Fruit fly (Drosophila melanogaster) whole organism, embryonic: ENCODE data around the gene CG14401.

Source experiments
- Atf-2 ChIP-seq: fragments of 200-800 bp; sonication (Bioruptor generic); optimal IDR thresholded peaks from 2 replicates; lab custom pipeline; 2016; ENCODE audit warnings: missing biosample characterization, missing genetic modification characterization
- Bgb ChIP-seq: fragments of 200-800 bp; sonication (Bioruptor generic); IDR thresholded peaks from 2 replicates; pipeline ENCODE4 v1.3.6; 2022; ENCODE audit warnings: missing biosample characterization, missing genetic modification characterization; ENCODE audit not compliant: partially characterized antibody
- Blimp-1 ChIP-seq: fragments of 200-800 bp; sonication (Bioruptor generic); optimal IDR thresholded peaks from 3 replicates; lab custom pipeline; 2018; ENCODE audit warnings: missing biosample characterization, missing genetic modification characterization, mild to moderate bottlenecking, moderate library complexity, missing genetic modification reagents
- CG10209 ChIP-seq: fragments of 200-800 bp; sonication (Bioruptor generic); optimal IDR thresholded peaks from 3 replicates; lab custom pipeline; 2017; ENCODE audit warnings: missing biosample characterization, mild to moderate bottlenecking, missing genetic modification characterization, missing genetic modification reagents
- CG1024 ChIP-seq: fragments of 200-800 bp; sonication (Bioruptor generic); IDR thresholded peaks from 2 replicates; pipeline ENCODE4 v1.3.6; 2022; ENCODE audit warnings: missing biosample characterization, missing genetic modification characterization
- CG10654 ChIP-seq: fragments of 200-800 bp; sonication (Bioruptor generic); optimal IDR thresholded peaks from 2 replicates; lab custom pipeline; 2016; ENCODE audit warnings: missing biosample characterization, missing genetic modification characterization
- CG11247 ChIP-seq: fragments of 200-800 bp; sonication (Bioruptor generic); IDR thresholded peaks from 2 replicates; pipeline ENCODE4 v1.3.6; 2022; ENCODE audit warnings: missing biosample characterization, missing genetic modification characterization
- CG11695 ChIP-seq: fragments of 200-800 bp; sonication (Bioruptor generic); IDR thresholded peaks from 3 replicates; pipeline ENCODE4 v1.3.6; 2022; ENCODE audit warnings: missing biosample characterization, missing genetic modification characterization
- CG12155 ChIP-seq: fragments of 200-800 bp; sonication (Bioruptor generic); optimal IDR thresholded peaks from 3 replicates; lab custom pipeline; 2016; ENCODE audit warnings: missing biosample characterization, missing genetic modification characterization
- CG12391 ChIP-seq: fragments of 200-800 bp; sonication (Bioruptor generic); optimal IDR thresholded peaks from 3 replicates; lab custom pipeline; 2018; ENCODE audit warnings: missing biosample characterization, mild to moderate bottlenecking, missing genetic modification characterization, moderate library complexity
- CG13123 ChIP-seq: fragments of 200-800 bp; sonication (Bioruptor generic); optimal IDR thresholded peaks from 2 replicates; lab custom pipeline; 2016; ENCODE audit warnings: missing biosample characterization, missing genetic modification characterization
- CG15514 ChIP-seq: fragments of 200-800 bp; sonication (Bioruptor generic); optimal IDR thresholded peaks from 3 replicates; lab custom pipeline; 2017; ENCODE audit warnings: missing biosample characterization, missing genetic modification characterization, mild to moderate bottlenecking, moderate library complexity, missing genetic modification reagents
- CG1647 ChIP-seq: fragments of 200-800 bp; sonication (Bioruptor generic); optimal IDR thresholded peaks from 3 replicates; lab custom pipeline; 2016; ENCODE audit warnings: missing biosample characterization, missing genetic modification characterization
- CG1792 ChIP-seq: fragments of 200-800 bp; sonication (Bioruptor generic); optimal IDR thresholded peaks from 2 replicates; lab custom pipeline; 2016; ENCODE audit warnings: missing biosample characterization, missing genetic modification characterization
- CG2116 ChIP-seq: fragments of 200-800 bp; sonication (Bioruptor generic); optimal IDR thresholded peaks from 3 replicates; lab custom pipeline; 2018; ENCODE audit warnings: missing biosample characterization, mild to moderate bottlenecking, missing genetic modification characterization
- CG30403 ChIP-seq: fragments of 200-800 bp; sonication (Bioruptor generic); optimal IDR thresholded peaks from 3 replicates; lab custom pipeline; 2016; ENCODE audit warnings: missing biosample characterization, missing genetic modification characterization
- CG31365 ChIP-seq: fragments of 200-800 bp; sonication (Bioruptor generic); optimal IDR thresholded peaks from 2 replicates; lab custom pipeline; 2018; ENCODE audit warnings: missing biosample characterization, mild to moderate bottlenecking, missing genetic modification characterization
- CG42726 ChIP-seq: fragments of 200-800 bp; sonication (Bioruptor generic); IDR thresholded peaks from 2 replicates; pipeline ENCODE4 v1.3.6; 2022; ENCODE audit warnings: missing biosample characterization, missing genetic modification characterization; ENCODE audit not compliant: partially characterized antibody
- CG4617 ChIP-seq: fragments of 200-800 bp; sonication (Bioruptor generic); optimal IDR thresholded peaks from 3 replicates; lab custom pipeline; 2016; ENCODE audit warnings: missing biosample characterization, missing genetic modification characterization, borderline replicate concordance
- CG6791 ChIP-seq: fragments of 200-800 bp; sonication (Bioruptor generic); IDR thresholded peaks from 3 replicates; pipeline ENCODE4 v1.3.6; 2022; ENCODE audit warnings: missing biosample characterization, missing genetic modification characterization; ENCODE audit not compliant: partially characterized antibody
- CG9797 ChIP-seq: fragments of 200-800 bp; sonication (Bioruptor generic); optimal IDR thresholded peaks from 3 replicates; lab custom pipeline; 2018; ENCODE audit warnings: missing biosample characterization, mild to moderate bottlenecking, missing genetic modification characterization
- CoRest ChIP-seq: fragments of 200-800 bp; sonication (Bioruptor generic); optimal IDR thresholded peaks from 3 replicates; lab custom pipeline; 2018; ENCODE audit warnings: missing biosample characterization, mild to moderate bottlenecking, missing genetic modification characterization, moderate library complexity
- Elba2 ChIP-seq: fragments of 200-800 bp; sonication (Bioruptor generic); optimal IDR thresholded peaks from 3 replicates; lab custom pipeline; 2016; ENCODE audit warnings: missing biosample characterization, missing genetic modification characterization
- GATAe ChIP-seq: fragments of 200-800 bp; sonication (Bioruptor generic); conservative IDR thresholded peaks from 2 replicates; pipeline ENCODE4 v1.3.6; 2022; ENCODE audit warnings: missing biosample characterization, missing genetic modification characterization
- Gsc ChIP-seq: fragments of 200-800 bp; sonication (Bioruptor generic); IDR thresholded peaks from 2 replicates; pipeline ENCODE4 v1.3.6; 2022; ENCODE audit warnings: missing biosample characterization, missing genetic modification characterization
- H15 ChIP-seq: fragments of 200-800 bp; sonication (Bioruptor generic); IDR thresholded peaks from 3 replicates; pipeline ENCODE4 v1.3.6; 2022; ENCODE audit warnings: missing biosample characterization, missing genetic modification characterization
- MTF-1 ChIP-seq: fragments of 200-800 bp; sonication (Bioruptor generic); optimal IDR thresholded peaks from 2 replicates; lab custom pipeline; 2018; ENCODE audit warnings: missing biosample characterization, mild to moderate bottlenecking, missing genetic modification characterization, borderline replicate concordance
- Neu2 ChIP-seq: fragments of 200-800 bp; sonication (Bioruptor generic); optimal IDR thresholded peaks from 3 replicates; lab custom pipeline; 2016; ENCODE audit warnings: missing biosample characterization, missing genetic modification characterization, borderline replicate concordance
- Nf-YC ChIP-seq: fragments of 200-800 bp; optimal IDR thresholded peaks from 3 replicates; lab custom pipeline; 2019; ENCODE audit warnings: missing biosample characterization, mild to moderate bottlenecking, missing genetic modification characterization, moderate library complexity
- Rx ChIP-seq: fragments of 200-800 bp; sonication (Bioruptor generic); IDR thresholded peaks from 2 replicates; pipeline ENCODE4 v1.3.6; 2022; ENCODE audit warnings: missing biosample characterization, missing genetic modification characterization
- Six4 ChIP-seq: fragments of 200-800 bp; sonication (Bioruptor generic); optimal IDR thresholded peaks from 2 replicates; lab custom pipeline; 2016; ENCODE audit warnings: missing biosample characterization, missing genetic modification characterization
- dimm ChIP-seq: fragments of 200-800 bp; sonication (Bioruptor generic); IDR thresholded peaks from 2 replicates; pipeline ENCODE4 v1.3.6; 2022; ENCODE audit warnings: missing biosample characterization, missing genetic modification characterization
- dysf ChIP-seq: fragments of 200-800 bp; sonication (Bioruptor generic); IDR thresholded peaks from 3 replicates; pipeline ENCODE4 v1.3.6; 2022; ENCODE audit warnings: missing biosample characterization, missing genetic modification characterization
- eyg ChIP-seq: fragments of 200-800 bp; sonication (Bioruptor generic); optimal IDR thresholded peaks from 3 replicates; lab custom pipeline; 2016; ENCODE audit warnings: missing biosample characterization, missing genetic modification characterization
- jumu ChIP-seq: fragments of 200-800 bp; sonication (Bioruptor generic); optimal IDR thresholded peaks from 3 replicates; lab custom pipeline; 2016; ENCODE audit warnings: missing biosample characterization, missing genetic modification characterization
- kni ChIP-seq: fragments of 200-800 bp; sonication (Bioruptor generic); optimal IDR thresholded peaks from 3 replicates; lab custom pipeline; 2017; ENCODE audit warnings: mild to moderate bottlenecking, missing biosample characterization, missing genetic modification reagents, missing genetic modification characterization
- lbe ChIP-seq: fragments of 200-800 bp; sonication (Bioruptor generic); optimal IDR thresholded peaks from 2 replicates; lab custom pipeline; 2016; ENCODE audit warnings: missing biosample characterization, mild to moderate bottlenecking, missing genetic modification characterization
- mld ChIP-seq: fragments of 200-800 bp; sonication (Bioruptor generic); IDR thresholded peaks from 3 replicates; pipeline ENCODE4 v1.3.6; 2022; ENCODE audit warnings: missing biosample characterization, missing genetic modification characterization; ENCODE audit not compliant: partially characterized antibody
- pfk ChIP-seq: fragments of 200-800 bp; sonication (Bioruptor generic); optimal IDR thresholded peaks from 2 replicates; lab custom pipeline; 2018; ENCODE audit warnings: missing biosample characterization, mild to moderate bottlenecking, missing genetic modification characterization, moderate library complexity
- rib ChIP-seq: fragments of 200-800 bp; sonication (Bioruptor generic); IDR thresholded peaks from 2 replicates; pipeline ENCODE4 v1.3.6; 2022; ENCODE audit warnings: missing biosample characterization, missing genetic modification characterization
- run ChIP-seq: fragments of 200-800 bp; sonication (Bioruptor generic); optimal IDR thresholded peaks from 3 replicates; lab custom pipeline; 2018; ENCODE audit warnings: missing biosample characterization, mild to moderate bottlenecking, missing genetic modification characterization
- sens ChIP-seq: fragments of 200-800 bp; sonication (Bioruptor generic); peaks from one replicate; lab custom pipeline; 2016; ENCODE audit warnings: missing biosample characterization, missing genetic modification characterization
- slbo ChIP-seq: fragments of 200-800 bp; sonication (Bioruptor generic); IDR thresholded peaks from 2 replicates; pipeline ENCODE4 v1.3.6; 2022; ENCODE audit warnings: missing biosample characterization, missing genetic modification characterization
- so ChIP-seq: fragments of 200-800 bp; sonication (Bioruptor generic); IDR thresholded peaks from 3 replicates; pipeline ENCODE4 v1.3.6; 2022; ENCODE audit warnings: missing biosample characterization, missing genetic modification characterization
- tna ChIP-seq: fragments of 200-800 bp; sonication (Bioruptor generic); IDR thresholded peaks from 2 replicates; pipeline ENCODE4 v1.3.6; 2022; ENCODE audit warnings: missing biosample characterization, missing genetic modification characterization; ENCODE audit not compliant: partially characterized antibody
- trem ChIP-seq: fragments of 200-800 bp; optimal IDR thresholded peaks from 3 replicates; lab custom pipeline; 2019; ENCODE audit warnings: missing biosample characterization, mild to moderate bottlenecking, missing genetic modification characterization, moderate library complexity
- trh ChIP-seq: fragments of 200-800 bp; sonication (Bioruptor generic); optimal IDR thresholded peaks from 2 replicates; lab custom pipeline; 2016; ENCODE audit warnings: missing biosample characterization, missing genetic modification characterization
- vnd ChIP-seq: fragments of 200-800 bp; sonication (Bioruptor generic); IDR thresholded peaks from 3 replicates; pipeline ENCODE4 v1.3.6; 2022; ENCODE audit warnings: missing biosample characterization, missing genetic modification characterization; ENCODE audit not compliant: partially characterized antibody
- vvl ChIP-seq: fragments of 200-800 bp; sonication (Bioruptor generic); IDR thresholded peaks from 2 replicates; pipeline ENCODE4 v1.3.6; 2022; ENCODE audit warnings: missing biosample characterization, missing genetic modification characterization
- yki ChIP-seq: fragments of >200 bp; optimal IDR thresholded peaks from 3 replicates; lab custom pipeline; 2018
- zfh2 ChIP-seq: fragments of 200-800 bp; sonication (Bioruptor generic); optimal IDR thresholded peaks from 2 replicates; lab custom pipeline; 2016; ENCODE audit warnings: missing biosample characterization, missing genetic modification characterization

Gene CG14401

DNA sequence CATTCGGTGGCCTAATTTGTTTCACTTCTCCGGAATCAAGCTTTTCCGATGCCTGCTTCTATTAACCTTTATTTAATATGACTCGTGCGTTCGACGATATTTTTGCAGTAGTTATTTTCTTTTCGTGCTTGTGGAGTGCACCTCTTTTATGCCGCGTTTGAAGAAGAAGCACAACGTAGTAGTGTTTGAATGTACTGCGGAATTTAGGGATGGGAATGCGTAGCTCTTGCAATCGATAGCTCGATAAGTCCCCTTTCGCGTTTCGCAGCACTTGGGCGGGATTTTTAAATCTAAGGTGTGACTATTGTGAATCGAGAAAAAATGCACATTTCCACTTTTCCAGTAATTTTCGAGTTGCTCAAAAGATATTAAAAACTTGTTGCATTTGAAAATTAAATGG lies 49.1 kb downstream of the CG14401 start, which contains the start of the genes CG43739 and sky (continued):
- TF ChIP-seq H15 (GFP tag; lab: Robert Waterston, UW) (peak; percentile 23; the same call in 1 of the 3 replicates), CG2116 (GFP tag; lab: Kevin White, UChicago) (peak; percentile 80), CG1024 (GFP tag; lab: Robert Waterston, UW) (no peak), yki (no peak), mld (GFP tag; lab: Robert Waterston, UW) (peak; percentile 84; the same call in 2 of the 3 replicates), Blimp-1 (GFP tag; lab: Kevin White, UChicago) (no peak), CG12391 (tag; lab: Kevin White, UChicago) (peak; percentile 24), CG10209 (GFP tag; lab: Kevin White, UChicago) (peak; percentile 4), trh (GFP tag; lab: Kevin White, UChicago) (no peak), trem (tag; lab: Kevin White, UChicago) (peak; percentile 52), CG9797 (GFP tag; lab: Kevin White, UChicago) (peak; percentile 28), vvl (GFP tag; lab: Robert Waterston, UW) (peak; percentile 48), GATAe (no peak), Six4 (GFP tag; lab: Kevin White, UChicago) (no peak), lbe (GFP tag; lab: Kevin White, UChicago) (peak; percentile 14), slbo (GFP tag; lab: Robert Waterston, UW) (peak; percentile 73), Bgb (GFP tag; lab: Robert Waterston, UW) (peak; percentile 92), Rx (GFP tag; lab: Robert Waterston, UW) (no peak), Atf-2 (GFP tag; lab: Kevin White, UChicago) (peak; percentile 15), CG13123 (GFP tag; lab: Kevin White, UChicago) (no peak), CG42726 (GFP tag; lab: Robert Waterston, UW) (peak; percentile 90), dysf (GFP tag; lab: Robert Waterston, UW) (no peak), zfh2 (GFP tag; lab: Kevin White, UChicago) (peak; percentile 67), eyg (no peak), rib (0 out of 2 replicates have a peak, but pooled peaks have one; percentile 38), CG6791 (GFP tag; lab: Robert Waterston, UW) (peak; percentile 91), pfk (GFP tag; lab: Kevin White, UChicago) (no peak), CG11695 (GFP tag; lab: Robert Waterston, UW) (no peak), dimm (GFP tag; lab: Robert Waterston, UW) (no peak), vnd (peak; percentile 80), CG11247 (GFP tag; lab: Robert Waterston, UW) (0 out of 2 replicates have a peak, but pooled peaks have one; percentile 51), Gsc (GFP tag; lab: Robert Waterston, UW) (no peak), so (GFP tag; lab: Robert Waterston, UW) (no peak), jumu (GFP tag; lab: Kevin White, UChicago) (peak; percentile 43), CG4617 (GFP tag; lab: Kevin White, UChicago) (peak; percentile 51), CG30403 (peak; percentile 28), CG15514 (GFP tag; lab: Kevin White, UChicago) (peak; percentile 72), run (tag; lab: Kevin White, UChicago) (no peak), Neu2 (GFP tag; lab: Kevin White, UChicago) (peak; percentile 80), sens (GFP tag; lab: Kevin White, UChicago) (peak; percentile 74), CG12155 (GFP tag; lab: Kevin White, UChicago) (no peak), CoRest (tag; lab: Kevin White, UChicago) (no peak), MTF-1 (no peak), CG1792 (no peak), Nf-YC (tag; lab: Kevin White, UChicago) (peak; percentile 20), Elba2 (peak; percentile 52), CG1647 (GFP tag; lab: Kevin White, UChicago) (no peak), tna (GFP tag; lab: Robert Waterston, UW) (peak; percentile 76), CG31365 (tag; lab: Kevin White, UChicago) (no peak), CG10654 (peak; percentile 17), kni (peak; percentile 29)
